Fruit fly (Drosophila melanogaster): ENCODE measurements around the gene Noc1.

Noc1 gene

dm6 chr3L:11096195-11096908 lies 21.8 kb downstream of the Noc1 start, which contains the start of the genes CG46439, Iyd and CG33947 (continued):
- TF ChIP-seq sug (tag; optimal IDR thresholded peaks at IDR 0.05) (peak; percentile 11), z (GFP tag; IDR thresholded peaks at IDR 0.05) (no peak), D19A (tag; optimal IDR thresholded peaks at IDR 0.05) (no peak), Hmr (GFP tag; optimal IDR thresholded peaks at IDR 0.05) (no peak), crp (GFP tag; optimal IDR thresholded peaks at IDR 0.05) (peak; percentile 70 to 93), Hr78 (GFP tag; optimal IDR thresholded peaks at IDR 0.05) (no peak), Neu2 (GFP tag; optimal IDR thresholded peaks at IDR 0.05; ENCODE audit: borderline replicate concordance) (no peak), fd64A (GFP tag; optimal IDR thresholded peaks at IDR 0.05) (no peak), CG15601 (tag; optimal IDR thresholded peaks at IDR 0.05) (no peak), Fer2 (tag; optimal IDR thresholded peaks at IDR 0.05) (no peak), ssp (GFP tag; IDR thresholded peaks at IDR 0.05) (no peak), sima (GFP tag; optimal IDR thresholded peaks at IDR 0.05) (no peak), MTF-1 (GFP tag; optimal IDR thresholded peaks at IDR 0.05; ENCODE audit: borderline replicate concordance) (no peak), CG11696 (GFP tag; IDR thresholded peaks at IDR 0.05) (no peak), CrebB (tag; optimal IDR thresholded peaks at IDR 0.05) (no peak), CG15479 (GFP tag; optimal IDR thresholded peaks at IDR 0.05) (no peak), fu2 (GFP tag; optimal IDR thresholded peaks at IDR 0.05) (no peak), kni (GFP tag; optimal IDR thresholded peaks at IDR 0.05) (peak; percentile 39), pum (GFP tag; optimal IDR thresholded peaks at IDR 0.05) (no peak), Oaz (GFP tag; IDR thresholded peaks at IDR 0.05) (no peak), CG12659 (GFP tag; optimal IDR thresholded peaks at IDR 0.05) (peak; percentile 46), NC2β (GFP tag; optimal IDR thresholded peaks at IDR 0.05) (peak; percentile 26), Trl (optimal IDR thresholded peaks at IDR 0.05) (peak; percentile 89 to 92), Trl (GFP tag; optimal IDR thresholded peaks at IDR 0.05) (peak; percentile 60), pros (GFP tag; optimal IDR thresholded peaks at IDR 0.05) (peak; percentile 37), gce (GFP tag; IDR thresholded peaks at IDR 0.05) (0 out of 3 replicates have a peak, but pooled peaks have one; percentile 41), eyg (GFP tag; optimal IDR thresholded peaks at IDR 0.05) (no peak), nmo (GFP tag; optimal IDR thresholded peaks at IDR 0.05) (no peak), CG11247 (GFP tag; IDR thresholded peaks at IDR 0.05) (no peak), Atf-2 (GFP tag; optimal IDR thresholded peaks at IDR 0.05) (no peak), CG1602 (GFP tag; optimal IDR thresholded peaks at IDR 0.05) (no peak), Dref (GFP tag; IDR thresholded peaks at IDR 0.05) (no peak), CG3163 (GFP tag; optimal IDR thresholded peaks at IDR 0.05) (no peak), mirr (GFP tag; optimal IDR thresholded peaks at IDR 0.05) (no peak), CG32772 (GFP tag; IDR thresholded peaks at IDR 0.05) (no peak), so (GFP tag; IDR thresholded peaks at IDR 0.05) (peak; percentile 40; the same call in 1 of the 3 replicates), zfh2 (GFP tag; optimal IDR thresholded peaks at IDR 0.05) (peak; percentile 22), tx (GFP tag; optimal IDR thresholded peaks at IDR 0.05) (no peak), bab2 (GFP tag; optimal IDR thresholded peaks at IDR 0.05) (no peak), CG10147 (GFP tag; optimal IDR thresholded peaks at IDR 0.05) (no peak), CG2875 (GFP tag; optimal IDR thresholded peaks at IDR 0.05) (no peak), Hr51 (GFP tag; optimal IDR thresholded peaks at IDR 0.05) (peak in 1 of 2 experiments; percentile 12), Scr (GFP tag; IDR thresholded peaks at IDR 0.05; ENCODE audit: partially characterized antibody) (peak; percentile 22; the same call in 1 of the 2 replicates), fd96Cb (tag; optimal IDR thresholded peaks at IDR 0.05) (no peak), Rfx (GFP tag; IDR thresholded peaks at IDR 0.05) (0 out of 2 replicates have a peak, but pooled peaks have one; percentile 28), CTCF (GFP tag; optimal IDR thresholded peaks at IDR 0.05) (peak; percentile 23), CG17359 (tag; optimal IDR thresholded peaks at IDR 0.05) (peak; percentile 14), ap (GFP tag; IDR thresholded peaks at IDR 0.05) (no peak), CG16815 (GFP tag; optimal IDR thresholded peaks at IDR 0.05) (no peak), Nf-YA (GFP tag; IDR thresholded peaks at IDR 0.05) (no peak)
